Worm (Caenorhabditis elegans) whole organism, early embryonic: ENCODE results near the gene Y43E12A.2.

Source experiments
- B0310.2 ChIP-seq: sonication (generic microtip); optimal IDR thresholded peaks from 2 replicates; lab custom pipeline; 2016; ENCODE audit warnings: mild to moderate bottlenecking, missing genetic modification characterization, missing compliant biosample characterization
- F13C5.2 ChIP-seq: sonication (generic microtip); optimal IDR thresholded peaks from 2 replicates; lab custom pipeline; 2017; ENCODE audit warnings: mild to moderate bottlenecking, missing genetic modification characterization, inconsistent platforms, missing compliant biosample characterization
- aly-1 ChIP-seq: sonication (generic microtip); optimal IDR thresholded peaks from 2 replicates; lab custom pipeline; 2016; ENCODE audit warnings: missing genetic modification characterization, missing compliant biosample characterization
- ama-1 ChIP-seq: fragments of 150-350 bp; optimal IDR thresholded peaks from 2 replicates; lab custom pipeline; 2014
- ceh-13 ChIP-seq: fragments of 200-800 bp; sonication (Bioruptor generic); optimal IDR thresholded peaks from 2 replicates; lab custom pipeline; 2018; ENCODE audit warnings: mild to moderate bottlenecking, missing genetic modification characterization, missing compliant biosample characterization
- ceh-36 ChIP-seq: sonication (generic microtip); optimal IDR thresholded peaks from 2 replicates; lab custom pipeline; 2016; ENCODE audit warnings: missing genetic modification characterization, inconsistent platforms, missing compliant biosample characterization
- ets-7 ChIP-seq: sonication (generic microtip); optimal IDR thresholded peaks from 2 replicates; lab custom pipeline; 2016; ENCODE audit warnings: missing genotype, missing genetic modification characterization, missing compliant biosample characterization
- flt-1 ChIP-seq: fragments of 200-800 bp; sonication (Bioruptor generic); IDR thresholded peaks from 2 replicates; pipeline ENCODE4 v1.3.6; 2022; ENCODE audit warnings: missing genetic modification characterization, missing compliant biosample characterization
- hmbx-1 ChIP-seq: sonication (generic microtip); optimal IDR thresholded peaks from 2 replicates; lab custom pipeline; 2016; ENCODE audit warnings: mild to moderate bottlenecking, missing genetic modification characterization, missing compliant biosample characterization
- hmg-4 ChIP-seq: fragments of 200-800 bp; sonication (Bioruptor generic); optimal IDR thresholded peaks from 2 replicates; lab custom pipeline; 2018; ENCODE audit warnings: mild to moderate bottlenecking, missing genetic modification characterization, missing compliant biosample characterization
- hnd-1 ChIP-seq: sonication (generic microtip); optimal IDR thresholded peaks from 2 replicates; lab custom pipeline; 2016; ENCODE audit warnings: missing genetic modification characterization, missing compliant biosample characterization
- pes-1 ChIP-seq: fragments of 200-800 bp; sonication (Bioruptor generic); IDR thresholded peaks from 2 replicates; pipeline ENCODE4 v1.3.6; 2022; ENCODE audit warnings: missing genetic modification reagents, missing genetic modification characterization, missing compliant biosample characterization
- scrt-1 ChIP-seq: fragments of 200-800 bp; sonication (Bioruptor generic); IDR thresholded peaks from 2 replicates; pipeline ENCODE4 v1.3.6; 2022; ENCODE audit warnings: missing genetic modification characterization, missing compliant biosample characterization
- sea-1 ChIP-seq: fragments of 200-800 bp; sonication (Bioruptor generic); conservative IDR thresholded peaks from 2 replicates; pipeline ENCODE4 v1.3.6; 2022; ENCODE audit warnings: missing genetic modification characterization, missing compliant biosample characterization
- tbx-11 ChIP-seq: fragments of 200-800 bp; sonication (Bioruptor generic); IDR thresholded peaks from 2 replicates; pipeline ENCODE4 v1.3.6; 2022; ENCODE audit warnings: missing genetic modification characterization, missing compliant biosample characterization
- tbx-37 ChIP-seq: fragments of 200-800 bp; sonication (Bioruptor generic); conservative IDR thresholded peaks from 2 replicates; pipeline ENCODE4 v1.3.6; 2022; ENCODE audit warnings: missing genetic modification reagents, missing genetic modification characterization, missing compliant biosample characterization
- tra-4 ChIP-seq: sonication (generic microtip); optimal IDR thresholded peaks from 2 replicates; lab custom pipeline; 2017; ENCODE audit warnings: missing genetic modification characterization, missing compliant biosample characterization

Gene Y43E12A.2

ce11 chrIV:10970333-10970732 lies 11.5 kb upstream of the Y43E12A.2 start:
- no peak for TF ChIP-seq ets-7 (tag; lab: Kevin White, UChicago)
- TF ChIP-seq hmbx-1 (tag; lab: Kevin White, UChicago): no peak

DNA sequence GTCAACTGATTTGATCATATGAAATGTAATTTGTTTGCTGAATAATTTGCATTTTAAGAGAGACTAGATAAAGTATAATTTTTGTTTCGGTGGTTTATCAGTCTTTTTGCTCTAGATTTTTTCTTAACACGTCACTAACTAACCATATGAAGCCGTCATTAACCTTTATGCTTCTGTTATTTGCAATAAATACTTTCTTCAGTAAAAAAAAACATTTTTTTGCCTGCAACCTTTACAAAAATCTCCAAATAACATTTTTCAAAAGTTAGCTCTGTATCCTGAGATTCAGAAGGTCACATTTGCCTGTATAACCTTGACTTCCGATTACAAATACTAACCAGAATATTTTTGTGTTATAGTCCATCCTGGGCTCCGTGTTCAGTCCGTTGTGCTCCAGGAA lies 11.1 kb upstream of the Y43E12A.2 start:
- TF ChIP-seq scrt-1 (GFP tag; lab: Robert Waterston, UW) (no peak), tbx-11 (GFP tag; lab: Robert Waterston, UW) (no peak), ama-1 (lab: Kevin White, UChicago) (no peak)

DNA sequence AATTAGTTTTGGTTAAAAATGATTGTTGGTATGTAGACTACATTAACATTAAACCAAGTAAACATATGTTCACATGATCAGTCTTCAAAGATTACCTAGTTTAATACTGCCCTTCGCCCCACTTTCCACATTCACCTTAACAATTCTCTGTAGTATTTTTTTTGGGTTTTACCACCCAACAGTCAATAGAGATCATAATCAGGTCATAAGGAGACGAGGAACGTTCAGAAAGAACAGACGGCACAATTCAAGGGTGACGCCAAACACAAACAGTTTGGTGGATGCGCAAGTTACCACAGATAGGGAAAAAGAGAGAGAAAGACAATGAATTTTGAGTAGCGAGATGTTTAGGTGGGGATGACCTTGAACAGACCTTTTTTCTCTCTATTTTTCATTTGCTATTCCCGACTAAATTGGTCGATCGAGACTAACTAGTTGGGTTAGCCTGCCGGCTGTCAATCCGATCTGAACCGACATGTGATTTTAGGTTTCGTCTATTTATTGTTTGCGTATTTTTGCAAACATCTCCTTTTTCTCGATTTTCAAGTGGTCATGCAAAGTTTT lies 10.1 kb upstream of the Y43E12A.2 start:
- TF ChIP-seq flt-1 (GFP tag; lab: Robert Waterston, UW): no peak
- no peak for TF ChIP-seq hmg-4 (GFP tag; lab: Kevin White, UChicago)
- no peak for TF ChIP-seq ama-1 (lab: Kevin White, UChicago)
- TF ChIP-seq tbx-37 (GFP tag; lab: Robert Waterston, UW): no peak
- no peak for TF ChIP-seq tbx-11 (GFP tag; lab: Robert Waterston, UW)
- TF ChIP-seq hnd-1 (tag; lab: Kevin White, UChicago): no peak
- TF ChIP-seq ets-7 (tag; lab: Kevin White, UChicago): no peak
- TF ChIP-seq B0310.2 (tag; lab: Kevin White, UChicago): no peak
- no peak for TF ChIP-seq hmbx-1 (tag; lab: Kevin White, UChicago)
- TF ChIP-seq pes-1: no peak
- no peak for TF ChIP-seq sea-1
- TF ChIP-seq tra-4: no peak
- no peak for TF ChIP-seq ceh-36 (tag; lab: Kevin White, UChicago)
- TF ChIP-seq aly-1 (tag; lab: Kevin White, UChicago): no peak
- no peak for TF ChIP-seq scrt-1 (GFP tag; lab: Robert Waterston, UW)
- no peak for TF ChIP-seq ceh-13 (GFP tag; lab: Kevin White, UChicago)
- no peak for TF ChIP-seq F13C5.2 (tag; lab: Kevin White, UChicago)

ce11 chrIV:10975968-10976367 lies 5.9 kb upstream of the Y43E12A.2 start:
- no peak for TF ChIP-seq ama-1 (lab: Kevin White, UChicago)
- no peak for TF ChIP-seq sea-1
- no peak for TF ChIP-seq tra-4
- no peak for TF ChIP-seq flt-1 (GFP tag; lab: Robert Waterston, UW)
- TF ChIP-seq hmg-4 (GFP tag; lab: Kevin White, UChicago): no peak
- TF ChIP-seq ets-7 (tag; lab: Kevin White, UChicago): no peak
- no peak for TF ChIP-seq tbx-37 (GFP tag; lab: Robert Waterston, UW)
- no peak for TF ChIP-seq tbx-11 (GFP tag; lab: Robert Waterston, UW)
- TF ChIP-seq F13C5.2 (tag; lab: Kevin White, UChicago): no peak
- TF ChIP-seq pes-1: no peak
- no peak for TF ChIP-seq hmbx-1 (tag; lab: Kevin White, UChicago)

DNA sequence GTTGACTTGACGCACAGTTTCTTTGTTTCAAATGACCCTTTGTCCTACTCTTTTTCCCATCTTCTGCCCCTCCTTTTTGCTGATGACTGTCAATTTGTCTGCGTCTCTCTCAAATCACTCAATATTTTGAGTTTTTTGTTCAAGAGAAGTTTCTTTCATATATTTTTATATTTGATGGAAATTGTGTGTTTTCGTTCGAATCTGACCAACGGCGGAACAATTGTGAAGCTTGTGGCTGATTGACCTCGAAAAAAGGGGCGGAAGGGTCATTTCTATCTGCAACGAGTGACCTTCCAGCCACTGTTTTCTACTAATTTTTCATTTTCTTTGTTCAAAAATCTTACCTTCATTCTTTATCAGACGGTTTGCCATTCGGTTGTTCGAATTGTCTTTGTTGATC lies 3.2 kb upstream of the Y43E12A.2 start:
- TF ChIP-seq F13C5.2 (tag; lab: Kevin White, UChicago): no peak
- TF ChIP-seq scrt-1 (GFP tag; lab: Robert Waterston, UW): no peak
- TF ChIP-seq hmbx-1 (tag; lab: Kevin White, UChicago): no peak
- TF ChIP-seq sea-1: no peak
- no peak for TF ChIP-seq ceh-13 (GFP tag; lab: Kevin White, UChicago)
- TF ChIP-seq ama-1 (lab: Kevin White, UChicago): no peak
- TF ChIP-seq ceh-36 (tag; lab: Kevin White, UChicago): no peak
- TF ChIP-seq ets-7 (tag; lab: Kevin White, UChicago): no peak
- no peak for TF ChIP-seq hmg-4 (GFP tag; lab: Kevin White, UChicago)
- no peak for TF ChIP-seq pes-1
- no peak for TF ChIP-seq tbx-11 (GFP tag; lab: Robert Waterston, UW)
- no peak for TF ChIP-seq tra-4
- TF ChIP-seq B0310.2 (tag; lab: Kevin White, UChicago): no peak
- TF ChIP-seq flt-1 (GFP tag; lab: Robert Waterston, UW): no peak
- TF ChIP-seq aly-1 (tag; lab: Kevin White, UChicago): no peak
- no peak for TF ChIP-seq hnd-1 (tag; lab: Kevin White, UChicago)
- TF ChIP-seq tbx-37 (GFP tag; lab: Robert Waterston, UW): no peak

DNA sequence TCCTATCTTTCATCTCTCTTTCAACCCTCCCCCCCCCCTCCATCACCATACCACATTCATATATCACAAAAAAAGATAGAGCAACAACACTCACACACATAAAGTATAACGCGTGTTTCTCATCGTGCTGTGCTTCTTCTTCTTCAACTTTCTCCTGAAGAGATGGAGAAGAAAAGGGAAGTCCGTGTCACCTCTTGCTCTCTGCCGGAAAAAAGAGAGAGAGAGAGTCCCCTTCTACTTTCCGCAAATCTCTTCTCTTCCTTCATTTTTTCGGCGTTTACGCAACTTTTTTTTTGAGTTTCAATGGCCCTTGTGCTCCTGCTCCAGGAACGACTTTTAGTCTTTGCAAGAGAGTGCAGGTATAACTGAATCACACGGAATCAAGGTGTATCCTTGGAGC lies 2.2 kb upstream of the Y43E12A.2 start:
- TF ChIP-seq F13C5.2 (tag; lab: Kevin White, UChicago) (no peak), hmg-4 (GFP tag; lab: Kevin White, UChicago) (no peak), tra-4 (no peak), hmbx-1 (tag; lab: Kevin White, UChicago) (no peak), ama-1 (lab: Kevin White, UChicago) (no peak), flt-1 (GFP tag; lab: Robert Waterston, UW) (no peak), ets-7 (tag; lab: Kevin White, UChicago) (no peak), scrt-1 (GFP tag; lab: Robert Waterston, UW) (no peak), ceh-36 (tag; lab: Kevin White, UChicago) (no peak), B0310.2 (tag; lab: Kevin White, UChicago) (no peak), tbx-37 (GFP tag; lab: Robert Waterston, UW) (no peak), pes-1 (no peak), tbx-11 (GFP tag; lab: Robert Waterston, UW) (no peak), aly-1 (tag; lab: Kevin White, UChicago) (no peak), ceh-13 (GFP tag; lab: Kevin White, UChicago) (no peak)

DNA sequence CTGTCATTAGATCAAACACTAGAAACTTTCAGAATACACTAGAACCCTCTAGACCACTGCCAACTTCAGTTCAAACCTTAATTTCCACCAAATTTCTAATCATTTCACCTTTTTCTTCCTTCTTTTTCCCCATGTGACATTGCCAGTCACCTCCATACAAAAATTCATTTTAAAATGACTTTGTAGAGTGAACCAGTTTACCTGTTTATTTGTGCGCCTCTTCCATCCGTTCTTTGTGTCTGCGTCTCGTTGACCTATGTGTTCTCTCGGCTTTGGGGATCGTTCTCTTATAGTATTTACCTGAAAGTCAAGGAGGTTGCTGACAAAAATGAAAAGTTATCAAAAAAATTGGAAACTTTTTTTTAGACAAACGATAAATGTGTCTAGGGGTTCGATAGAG lies 1.2 kb upstream of the Y43E12A.2 start:
- TF ChIP-seq tbx-37 (GFP tag; lab: Robert Waterston, UW) (no peak), tbx-11 (GFP tag; lab: Robert Waterston, UW) (no peak), aly-1 (tag; lab: Kevin White, UChicago) (no peak), flt-1 (GFP tag; lab: Robert Waterston, UW) (no peak), scrt-1 (GFP tag; lab: Robert Waterston, UW) (no peak), tra-4 (no peak), hmbx-1 (tag; lab: Kevin White, UChicago) (no peak), ceh-36 (tag; lab: Kevin White, UChicago) (no peak), sea-1 (no peak), hmg-4 (GFP tag; lab: Kevin White, UChicago) (no peak), ets-7 (tag; lab: Kevin White, UChicago) (no peak), ceh-13 (GFP tag; lab: Kevin White, UChicago) (no peak), pes-1 (no peak), hnd-1 (tag; lab: Kevin White, UChicago) (no peak), F13C5.2 (tag; lab: Kevin White, UChicago) (no peak), ama-1 (lab: Kevin White, UChicago) (no peak), B0310.2 (tag; lab: Kevin White, UChicago) (no peak)
